Worm (Caenorhabditis elegans): ENCODE measurements around the gene F25B5.6.

F25B5.6 gene

ce11 chrIII:5988461-5988860 lies 39.9 kb upstream of the F25B5.6 start:
- TF ChIP-seq zag-1 (tag; optimal IDR thresholded peaks at IDR 0.05) (no peak), R02D3.7 (tag; optimal IDR thresholded peaks at IDR 0.05) (peak; percentile 12), F49E8.2 (tag; optimal IDR thresholded peaks at IDR 0.05; ENCODE audit: borderline replicate concordance) (peak; percentile 27), lin-38 (GFP tag; IDR thresholded peaks at IDR 0.05) (peak; percentile 21; the same call in 1 of the 2 replicates), Y48G9A.11 (GFP tag; IDR thresholded peaks at IDR 0.05) (peak; percentile 54; the same call in 1 of the 2 replicates)

DNA sequence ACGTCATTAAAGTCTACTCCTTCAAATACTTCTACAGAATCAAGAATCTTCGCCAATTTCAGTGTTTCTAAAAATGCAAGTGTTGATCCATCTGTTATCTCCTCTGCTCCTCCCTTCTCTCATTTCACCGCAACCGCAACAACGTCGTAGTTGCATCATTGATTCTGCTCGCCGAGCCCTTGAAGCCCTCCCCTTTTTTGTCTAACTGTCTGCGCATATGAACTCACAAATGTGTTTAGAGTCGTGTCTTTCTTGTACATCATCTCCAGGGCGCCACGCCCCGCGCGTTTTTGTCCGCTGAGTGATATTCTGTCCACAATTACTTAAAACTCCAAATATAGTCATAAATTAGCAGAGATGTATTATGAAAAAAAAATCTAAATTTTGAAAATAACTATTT lies 39.5 kb upstream of the F25B5.6 start:
- TF ChIP-seq egl-43 (GFP tag; IDR thresholded peaks at IDR 0.05) (no peak), hmg-1.1 (GFP tag; IDR thresholded peaks at IDR 0.05) (peak; percentile 40; the same call in 1 of the 2 replicates), lsy-2 (tag; optimal IDR thresholded peaks at IDR 0.05) (peak in 1 of 2 experiments; percentile 4), nhr-77 (tag; optimal IDR thresholded peaks at IDR 0.05) (no peak), mes-2 (tag; optimal IDR thresholded peaks at IDR 0.05; ENCODE audit: poor library complexity, severe bottlenecking) (peak; percentile 10), aha-1 (tag) (peak; percentile 96)

DNA sequence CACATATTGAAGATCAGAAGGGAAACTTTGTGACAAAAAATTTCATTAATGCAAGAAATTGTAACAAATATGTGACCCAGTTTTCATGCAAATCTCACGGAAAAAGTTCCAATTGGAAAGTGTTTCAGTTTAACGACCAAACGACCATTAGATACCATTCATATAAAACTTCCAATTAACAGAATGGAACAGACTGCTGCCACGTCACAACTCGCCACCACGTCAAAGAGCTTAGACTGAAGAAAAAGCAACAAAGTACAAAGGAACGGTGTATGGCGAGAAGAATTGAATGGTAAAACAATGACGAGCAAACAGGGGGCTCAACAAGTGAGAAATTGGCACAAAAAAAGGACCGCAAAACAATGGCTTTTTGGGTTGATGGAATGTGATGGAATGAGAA lies 36.8 kb upstream of the F25B5.6 start, which contains the start of gene T04C9.3:
T04C9.3 (plus strand) TSS at position 301 of the 400 bp plus-strand sequence.
- no peak for TF ChIP-seq F37D6.2 (tag; optimal IDR thresholded peaks at IDR 0.05)
- TF ChIP-seq rbr-2 (tag; optimal IDR thresholded peaks at IDR 0.05) = no peak
- no peak for TF ChIP-seq fkh-10 (GFP tag; optimal IDR thresholded peaks at IDR 0.05)
- no peak for TF ChIP-seq F49E8.2 (tag; optimal IDR thresholded peaks at IDR 0.05; ENCODE audit: borderline replicate concordance)
- TF ChIP-seq pha-4 (GFP tag; IDR thresholded peaks at IDR 0.05) = no peak
- no peak for TF ChIP-seq pha-4 (tag; optimal IDR thresholded peaks at IDR 0.05)

DNA sequence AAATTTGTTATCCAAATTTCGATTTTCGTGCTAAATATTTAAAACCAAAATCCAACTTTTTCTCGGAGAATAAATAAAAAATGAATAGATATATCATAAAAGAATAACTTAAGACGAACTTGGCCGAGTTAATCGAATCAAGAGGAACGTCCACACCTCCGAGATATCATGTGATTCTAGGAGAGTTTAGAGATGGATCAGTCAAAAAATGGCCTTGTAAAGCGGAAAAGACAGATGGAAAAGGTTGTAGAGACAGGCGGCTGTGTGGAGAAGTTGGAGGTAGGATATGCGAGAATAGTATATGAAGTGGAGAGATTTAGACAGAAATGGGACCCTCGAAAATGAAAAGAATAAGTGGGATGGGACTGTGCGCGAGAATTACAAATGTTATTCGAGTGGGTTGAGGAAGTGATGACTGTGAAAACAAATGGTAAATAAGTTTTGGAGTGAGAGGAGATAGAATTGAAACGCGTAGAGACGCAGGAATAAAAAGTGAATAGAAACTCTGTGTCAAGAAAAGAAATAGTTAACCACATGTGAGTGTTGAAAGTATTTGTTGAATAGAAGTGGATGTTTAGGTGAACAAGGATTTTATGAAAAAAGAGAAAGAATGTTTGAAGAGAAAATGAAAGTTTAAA lies 34.3 kb upstream of the F25B5.6 start:
- no peak for TF ChIP-seq unc-62 (GFP tag; optimal IDR thresholded peaks at IDR 0.05 in 1 of 2)
- no peak for TF ChIP-seq unc-62 (tag; optimal IDR thresholded peaks at IDR 0.05)
- TF ChIP-seq ceh-28 (tag; optimal IDR thresholded peaks at IDR 0.05) = no peak
- TF ChIP-seq hlh-30 (tag; optimal IDR thresholded peaks at IDR 0.05; ENCODE audit: insufficient read depth) = peak; percentile 29
- peak; percentile 14 for TF ChIP-seq nhr-28 (tag; optimal IDR thresholded peaks at IDR 0.05)
- peak; percentile 22 for TF ChIP-seq nhr-25 (tag; optimal IDR thresholded peaks at IDR 0.05; ENCODE audit: borderline replicate concordance, insufficient read depth)
- TF ChIP-seq aha-1 (tag) = peak; percentile 66
- TF ChIP-seq skn-1 (tag; optimal IDR thresholded peaks at IDR 0.05) = no peak

DNA sequence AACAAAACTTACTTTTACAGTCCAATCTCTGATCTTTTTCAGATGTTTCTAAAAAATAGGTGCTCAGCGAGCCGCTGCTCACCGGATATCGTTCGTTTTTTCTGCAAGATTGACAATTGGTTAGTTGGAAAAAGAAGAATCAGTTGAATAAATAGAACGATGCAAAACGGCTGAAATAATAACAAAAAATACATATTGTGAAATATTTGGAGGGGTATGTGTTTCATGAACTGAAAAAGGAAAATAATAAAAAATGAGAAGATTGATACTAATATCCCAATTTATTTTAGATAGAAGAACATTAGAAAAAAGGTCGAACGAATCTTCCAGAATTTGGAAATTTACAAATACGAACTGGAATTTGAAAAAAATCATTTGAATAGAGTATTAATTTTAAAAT lies 33.5 kb upstream of the F25B5.6 start, which contains the start of gene frm-2:
frm-2 (minus strand) TSS at position 101 of the 400 bp plus-strand sequence.
- TF ChIP-seq nhr-102 (tag; optimal IDR thresholded peaks at IDR 0.05) (no peak), aha-1 (tag) (no peak), php-3 (GFP tag; IDR thresholded peaks at IDR 0.05) (no peak), skn-1 (tag; optimal IDR thresholded peaks at IDR 0.05) (no peak)

ce11 chrIII:5981407-5981806 lies 32.9 kb upstream of the F25B5.6 start:
- no peak for TF ChIP-seq sdz-12 (GFP tag; optimal IDR thresholded peaks at IDR 0.05)
- TF ChIP-seq snpc-1.2 (GFP tag; IDR thresholded peaks at IDR 0.05) = no peak
- peak; percentile 84 for TF ChIP-seq hlh-11 (tag; optimal IDR thresholded peaks at IDR 0.05)
- 0 out of 2 replicates have a peak, but pooled peaks have one; percentile 34 for TF ChIP-seq php-3 (GFP tag; IDR thresholded peaks at IDR 0.05)
- peak; percentile 45 for TF ChIP-seq dmd-6 (GFP tag; IDR thresholded peaks at IDR 0.05)
- peak; percentile 35 for TF ChIP-seq dve-1 (tag; optimal IDR thresholded peaks at IDR 0.05; ENCODE audit: insufficient read depth)
- TF ChIP-seq pqm-1 (tag; optimal IDR thresholded peaks at IDR 0.05) = peak; percentile 97
- TF ChIP-seq ZK546.5 (tag; optimal IDR thresholded peaks at IDR 0.05) = no peak
- no peak for TF ChIP-seq daf-16 (GFP tag; optimal IDR thresholded peaks at IDR 0.05)
- TF ChIP-seq daf-16 (tag; optimal IDR thresholded peaks at IDR 0.05) = peak; percentile 84
- no peak for TF ChIP-seq nhr-111 (GFP tag; optimal IDR thresholded peaks at IDR 0.05)
- TF ChIP-seq nhr-41 (GFP tag; IDR thresholded peaks at IDR 0.05) = peak; percentile 56; the same call in 1 of the 2 replicates
- TF ChIP-seq spr-3 (GFP tag; optimal IDR thresholded peaks at IDR 0.05) = no peak
- peak; percentile 77 for TF ChIP-seq nhr-28 (tag; optimal IDR thresholded peaks at IDR 0.05)
- no peak for TF ChIP-seq skn-1 (tag; optimal IDR thresholded peaks at IDR 0.05)
